Worm (Caenorhabditis elegans) whole organism, late embryonic: ENCODE data around the gene sta-2.

ENCODE experiments used
- C08G9.2 ChIP-seq: sonication (generic microtip); optimal IDR thresholded peaks from 2 replicates; lab custom pipeline; 2016; ENCODE audit warnings: mild to moderate bottlenecking, missing genetic modification characterization, moderate library complexity, missing compliant biosample characterization
- F13H6.1 ChIP-seq: sonication (generic microtip); optimal IDR thresholded peaks from 2 replicates; lab custom pipeline; 2016; ENCODE audit warnings: missing genetic modification characterization, missing compliant biosample characterization
- K02D7.2 ChIP-seq: sonication (generic microtip); optimal IDR thresholded peaks from 2 replicates; lab custom pipeline; 2017; ENCODE audit warnings: mild to moderate bottlenecking, missing genetic modification characterization, missing compliant biosample characterization
- ceh-18 ChIP-seq: sonication (generic microtip); optimal IDR thresholded peaks from 2 replicates; lab custom pipeline; 2016; ENCODE audit warnings: missing genetic modification characterization, missing compliant biosample characterization
- ceh-30 ChIP-seq: fragments of 150-350 bp; optimal IDR thresholded peaks from 2 replicates; lab custom pipeline; 2014; ENCODE audit warnings: missing biosample characterization, missing genetic modification characterization
- ceh-31 ChIP-seq: sonication (generic microtip); optimal IDR thresholded peaks from 2 replicates; lab custom pipeline; 2016; ENCODE audit warnings: missing genetic modification characterization, missing compliant biosample characterization
- ceh-45 ChIP-seq: fragments of 200-800 bp; sonication (Bioruptor generic); IDR thresholded peaks from 2 replicates; pipeline ENCODE4 v1.3.6; 2022; ENCODE audit warnings: missing genetic modification reagents, missing genetic modification characterization, missing compliant biosample characterization
- che-1 ChIP-seq: sonication (generic microtip); optimal IDR thresholded peaks from 2 replicates; lab custom pipeline; 2016; ENCODE audit warnings: mild to moderate bottlenecking, missing genetic modification characterization, missing compliant biosample characterization
- dve-1 ChIP-seq: sonication (generic microtip); optimal IDR thresholded peaks from 2 replicates; lab custom pipeline; 2017; ENCODE audit warnings: antibody characterized with exemption, mild to moderate bottlenecking, missing genetic modification characterization, missing compliant biosample characterization
- elt-2 ChIP-seq: sonication (generic microtip); optimal IDR thresholded peaks from 2 replicates; lab custom pipeline; 2016; ENCODE audit warnings: missing genetic modification reagents, missing genetic modification characterization, missing compliant biosample characterization
- elt-4 ChIP-seq: sonication (generic microtip); optimal IDR thresholded peaks from 2 replicates; lab custom pipeline; 2016; ENCODE audit warnings: missing genetic modification characterization, missing compliant biosample characterization
- ets-4 ChIP-seq: sonication (generic microtip); optimal IDR thresholded peaks from 2 replicates; lab custom pipeline; 2016; ENCODE audit warnings: missing genetic modification characterization, missing compliant biosample characterization
- eyg-1 ChIP-seq: sonication (generic microtip); optimal IDR thresholded peaks from 2 replicates; lab custom pipeline; 2016; ENCODE audit warnings: missing genotype, missing genetic modification characterization, missing compliant biosample characterization
- fkh-10 ChIP-seq: fragments of 150-350 bp; optimal IDR thresholded peaks from 2 replicates; lab custom pipeline; 2014; ENCODE audit warnings: missing biosample characterization, missing genetic modification reagents, missing genetic modification characterization
- gmeb-2 ChIP-seq: sonication (generic microtip); optimal IDR thresholded peaks from 2 replicates; lab custom pipeline; 2016; ENCODE audit warnings: missing genetic modification characterization, inconsistent platforms, missing compliant biosample characterization
- hlh-13 ChIP-seq: fragments of 200-800 bp; sonication (Bioruptor generic); optimal IDR thresholded peaks from 2 replicates; lab custom pipeline; 2018; ENCODE audit warnings: mild to moderate bottlenecking, missing genetic modification characterization, missing compliant biosample characterization
- hlh-15 ChIP-seq: sonication (generic microtip); optimal IDR thresholded peaks from 2 replicates; lab custom pipeline; 2016; ENCODE audit warnings: missing genetic modification characterization, missing compliant biosample characterization
- hlh-30 ChIP-seq: sonication (generic microtip); optimal IDR thresholded peaks from 2 replicates; lab custom pipeline; 2017; ENCODE audit warnings: antibody characterized with exemption, missing genetic modification characterization, missing compliant biosample characterization; ENCODE audit not compliant: insufficient read depth
- hlh-8 ChIP-seq: sonication (generic microtip); optimal IDR thresholded peaks from 2 replicates; lab custom pipeline; 2016; ENCODE audit warnings: missing genotype, missing genetic modification characterization, missing compliant biosample characterization
- lin-11 ChIP-seq: fragments of 200-800 bp; sonication (Bioruptor generic); optimal IDR thresholded peaks from 2 replicates; lab custom pipeline; 2018; ENCODE audit warnings: mild to moderate bottlenecking, missing genetic modification characterization, missing compliant biosample characterization
- mec-3 ChIP-seq: sonication (generic microtip); optimal IDR thresholded peaks from 2 replicates; lab custom pipeline; 2016; ENCODE audit warnings: borderline replicate concordance, missing genetic modification characterization, missing compliant biosample characterization
- nfya-1 ChIP-seq: sonication (generic microtip); optimal IDR thresholded peaks from 2 replicates; lab custom pipeline; 2017; ENCODE audit warnings: missing genetic modification characterization, mild to moderate bottlenecking, missing compliant biosample characterization, antibody characterized with exemption, moderate library complexity
- nhr-232 ChIP-seq: sonication (generic microtip); optimal IDR thresholded peaks from 2 replicates; lab custom pipeline; 2016; ENCODE audit warnings: missing genetic modification characterization, missing compliant biosample characterization
- pat-9 ChIP-seq: fragments of 200-800 bp; sonication (Bioruptor generic); optimal IDR thresholded peaks from 2 replicates; lab custom pipeline; 2018; ENCODE audit warnings: mild to moderate bottlenecking, missing genetic modification characterization, moderate library complexity, missing compliant biosample characterization
- pax-1 ChIP-seq: fragments of 150-350 bp; optimal IDR thresholded peaks from 2 replicates; lab custom pipeline; 2014; ENCODE audit warnings: missing biosample characterization, missing genetic modification characterization
- pqm-1 ChIP-seq: sonication (generic microtip); optimal IDR thresholded peaks from 2 replicates; lab custom pipeline; 2016; ENCODE audit warnings: missing genetic modification characterization, missing compliant biosample characterization
- ref-2 ChIP-seq: sonication (generic microtip); optimal IDR thresholded peaks from 2 replicates; lab custom pipeline; 2016; ENCODE audit warnings: missing genetic modification characterization, missing compliant biosample characterization
- sdc-2 ChIP-seq: sonication (generic microtip); optimal IDR thresholded peaks from 2 replicates; lab custom pipeline; 2016; ENCODE audit warnings: missing genotype, missing genetic modification characterization, missing compliant biosample characterization
- syd-9 ChIP-seq: sonication (generic microtip); optimal IDR thresholded peaks from 2 replicates; lab custom pipeline; 2016; ENCODE audit warnings: mild to moderate bottlenecking, missing genetic modification characterization, moderate library complexity, missing compliant biosample characterization
- tbx-2 ChIP-seq: sonication (generic microtip); optimal IDR thresholded peaks from 2 replicates; lab custom pipeline; 2016; ENCODE audit warnings: missing genetic modification characterization, missing compliant biosample characterization
- tbx-7 ChIP-seq: sonication (generic microtip); optimal IDR thresholded peaks from 2 replicates; lab custom pipeline; 2016; ENCODE audit warnings: missing genotype, missing genetic modification characterization, missing compliant biosample characterization
- ttx-3 ChIP-seq: sonication (generic microtip); optimal IDR thresholded peaks from 2 replicates; lab custom pipeline; 2016; ENCODE audit warnings: missing genetic modification reagents, missing genetic modification characterization, missing compliant biosample characterization
- unc-3 ChIP-seq, 2 experiments: fragments of 200-800 bp in 1 of 2; sonication (Bioruptor generic) in 1 of 2; sonication (generic microtip) in 1 of 2; conservative IDR thresholded peaks in 1 of 2; optimal IDR thresholded peaks in 1 of 2; 2 replicates each; pipeline versions ENCODE4 v1.3.6 to Lab custom; 2016 to 2022; ENCODE audit warnings: missing compliant biosample characterization in 2 of 2, missing genetic modification characterization in 2 of 2, missing genetic modification reagents in 1 of 2
- unc-55 ChIP-seq: sonication (generic microtip); optimal IDR thresholded peaks from 2 replicates; lab custom pipeline; 2017; ENCODE audit warnings: missing biosample characterization, missing genetic modification reagents, missing genetic modification characterization
- unc-86 ChIP-seq: sonication (generic microtip); optimal IDR thresholded peaks from 2 replicates; lab custom pipeline; 2016; ENCODE audit warnings: missing genetic modification characterization, missing compliant biosample characterization

Gene sta-2

ce11 chrV:9696715-9697114 lies 44.3 kb upstream of the sta-2 start, which contains the start of gene her-1:
her-1 (plus strand) TSS chrV:9697015.
- TF ChIP-seq fkh-10 (GFP tag; lab: Kevin White, UChicago) (no peak), elt-4 (tag; lab: Kevin White, UChicago) (no peak), hlh-30 (tag; lab: Kevin White, UChicago) (no peak), ceh-45 (no peak), eyg-1 (no peak), tbx-2 (tag; lab: Kevin White, UChicago) (no peak), ceh-30 (no peak), sdc-2 (tag; lab: Kevin White, UChicago) (no peak), unc-55 (no peak), F13H6.1 (tag; lab: Kevin White, UChicago) (no peak), K02D7.2 (tag; lab: Kevin White, UChicago) (no peak), tbx-7 (tag; lab: Kevin White, UChicago) (no peak), C08G9.2 (tag; lab: Kevin White, UChicago) (no peak), ceh-31 (tag; lab: Kevin White, UChicago) (no peak), lin-11 (tag; lab: Kevin White, UChicago) (no peak), nfya-1 (tag; lab: Kevin White, UChicago) (no peak), dve-1 (tag; lab: Kevin White, UChicago) (no peak), unc-86 (no peak)

- no peak for TF ChIP-seq che-1 (tag; lab: Kevin White, UChicago)
- no peak for TF ChIP-seq elt-4 (tag; lab: Kevin White, UChicago)
- TF ChIP-seq hlh-8 (tag; lab: Kevin White, UChicago) = no peak
- no peak for TF ChIP-seq ttx-3 (tag; lab: Kevin White, UChicago)
- peak; percentile 99 for TF ChIP-seq elt-2
Observed at ce11 chrV:9699216-9699615, 41.8 kb upstream of the sta-2 start.

ce11 chrV:9701861-9702260 lies 39.1 kb upstream of the sta-2 start:
- no peak for TF ChIP-seq ref-2 (tag; lab: Kevin White, UChicago)
- TF ChIP-seq elt-2 = peak; percentile 35
- TF ChIP-seq, all 69 proteins: peak for 1

ce11 chrV:9702755-9703154 lies 38.3 kb upstream of the sta-2 start, which contains the start of gene xbx-6:
xbx-6 (plus strand) TSS chrV:9703055.
- TF ChIP-seq ceh-18 (tag; lab: Kevin White, UChicago) = no peak
- no peak for TF ChIP-seq hlh-13 (GFP tag; lab: Kevin White, UChicago)
- TF ChIP-seq hlh-8 (tag; lab: Kevin White, UChicago) = no peak
- TF ChIP-seq pax-1 = no peak
- TF ChIP-seq tbx-7 (tag; lab: Kevin White, UChicago) = no peak
- no peak for TF ChIP-seq nhr-232 (tag; lab: Kevin White, UChicago)
- no peak for TF ChIP-seq syd-9
- TF ChIP-seq elt-4 (tag; lab: Kevin White, UChicago) = no peak
- TF ChIP-seq elt-2 = no peak
- TF ChIP-seq ets-4 (tag; lab: Kevin White, UChicago) = no peak
- no peak for TF ChIP-seq unc-3 (GFP tag; conservative IDR thresholded peaks at IDR 0.05; lab: Robert Waterston, UW)
- no peak for TF ChIP-seq unc-3 (tag; optimal IDR thresholded peaks at IDR 0.05; lab: Kevin White, UChicago)
- TF ChIP-seq pqm-1 (tag; lab: Kevin White, UChicago) = no peak
- no peak for TF ChIP-seq hlh-15
- TF ChIP-seq ceh-45 = no peak
- TF ChIP-seq mec-3 (tag; lab: Kevin White, UChicago) = no peak
- TF ChIP-seq gmeb-2 = no peak
- no peak for TF ChIP-seq pat-9 (tag; lab: Kevin White, UChicago)
- no peak for TF ChIP-seq ceh-31 (tag; lab: Kevin White, UChicago)
- TF ChIP-seq K02D7.2 (tag; lab: Kevin White, UChicago) = no peak
